Worm (Caenorhabditis elegans): ENCODE results near the gene acs-11.
A peak's percentile ranks its signal among the peaks of the same experiment; 100 is the strongest.

Gene acs-11

DNA sequence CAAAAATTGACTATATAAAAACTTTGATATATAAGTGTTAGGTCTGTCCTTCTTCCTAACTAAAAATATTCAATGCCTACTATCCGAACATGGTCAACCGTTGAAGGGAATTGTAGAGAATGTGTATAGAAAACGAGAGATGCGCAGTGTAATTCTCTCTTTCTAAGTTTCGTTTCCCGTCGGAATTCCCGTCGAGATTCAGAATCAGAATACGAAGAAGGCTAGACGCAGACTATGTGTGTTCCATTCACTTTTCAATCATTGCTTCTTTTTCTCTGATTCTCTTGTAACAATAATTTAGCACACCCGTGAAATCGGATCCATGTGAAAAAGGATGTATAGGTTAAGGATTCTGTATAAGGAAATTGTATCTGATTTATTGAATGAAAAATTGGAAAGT is 7.5 kb upstream of the acs-11 start:
- peak; percentile 10 for TF ChIP-seq nhr-25 (tag; optimal IDR thresholded peaks at IDR 0.05)
- no peak for TF ChIP-seq ceh-82 (tag; optimal IDR thresholded peaks at IDR 0.05)
- peak; percentile 93 for TF ChIP-seq blmp-1 (tag; optimal IDR thresholded peaks at IDR 0.05; ENCODE audit: insufficient read depth)

DNA sequence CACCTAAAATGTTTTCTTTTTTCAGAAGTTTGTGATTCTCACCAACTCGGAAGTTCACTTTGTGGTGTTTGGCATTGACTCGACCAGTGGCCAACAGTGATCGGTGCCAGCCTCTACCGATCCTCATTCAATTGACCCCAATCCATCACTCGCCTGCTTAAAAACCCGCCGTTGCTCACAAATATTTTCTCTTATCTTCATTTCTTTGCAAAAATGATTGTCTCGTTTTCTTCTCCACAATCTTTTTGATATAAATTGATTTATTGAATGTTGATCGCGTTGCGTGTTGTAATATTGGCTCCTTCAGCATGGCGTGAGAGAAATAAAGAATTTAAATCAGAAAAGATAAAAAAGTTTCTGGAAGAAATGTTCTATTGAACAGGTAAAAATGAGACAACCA is 5.4 kb upstream of the acs-11 start:
- no peak for TF ChIP-seq blmp-1 (tag; optimal IDR thresholded peaks at IDR 0.05; ENCODE audit: insufficient read depth)
- TF ChIP-seq F13H6.1 (tag; optimal IDR thresholded peaks at IDR 0.05): peak; percentile 28
- TF ChIP-seq mab-5 (tag; optimal IDR thresholded peaks at IDR 0.05): peak; percentile 30
- TF ChIP-seq R02D3.7 (tag; optimal IDR thresholded peaks at IDR 0.05): no peak
- TF ChIP-seq sma-9 (GFP tag; optimal IDR thresholded peaks at IDR 0.05): peak; percentile 45
- no peak for TF ChIP-seq sma-9 (tag; optimal IDR thresholded peaks at IDR 0.05)
- no peak for TF ChIP-seq nhr-11 (tag; optimal IDR thresholded peaks at IDR 0.05)
- TF ChIP-seq C34F6.9 (tag; optimal IDR thresholded peaks at IDR 0.05): peak; percentile 26
- peak in 1 of 2 experiments; percentile 33 for TF ChIP-seq lsy-2 (tag; optimal IDR thresholded peaks at IDR 0.05)

DNA sequence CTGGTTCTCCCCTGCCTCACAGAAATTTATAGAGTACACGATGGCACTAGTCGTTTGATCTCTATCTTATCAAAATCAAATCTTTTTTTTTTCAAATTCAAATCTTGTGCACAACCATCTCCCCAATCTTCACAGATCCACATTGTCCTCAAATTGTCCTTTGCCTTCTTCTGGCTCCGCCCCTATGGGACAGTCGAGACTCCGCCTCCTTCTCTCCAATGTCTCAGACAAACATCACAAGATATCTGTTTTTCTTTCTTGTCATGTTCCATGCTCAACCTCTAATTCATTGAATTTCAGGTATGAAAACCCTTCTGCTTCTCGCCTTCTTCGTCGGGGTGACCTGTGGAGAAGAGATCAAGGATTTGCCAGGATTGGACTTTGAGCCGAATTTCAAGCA is 4.6 kb upstream of the acs-11 start, which contains the start of gene ctsa-1.1:
Gene ctsa-1.1, plus strand, starts transcription at position 301 of the 400 bp plus-strand sequence.
- TF ChIP-seq nhr-11 (tag; optimal IDR thresholded peaks at IDR 0.05) (no peak), unc-39 (tag; optimal IDR thresholded peaks at IDR 0.05) (no peak), elt-3 (tag; optimal IDR thresholded peaks at IDR 0.05) (no peak), zag-1 (tag; optimal IDR thresholded peaks at IDR 0.05) (no peak)

DNA sequence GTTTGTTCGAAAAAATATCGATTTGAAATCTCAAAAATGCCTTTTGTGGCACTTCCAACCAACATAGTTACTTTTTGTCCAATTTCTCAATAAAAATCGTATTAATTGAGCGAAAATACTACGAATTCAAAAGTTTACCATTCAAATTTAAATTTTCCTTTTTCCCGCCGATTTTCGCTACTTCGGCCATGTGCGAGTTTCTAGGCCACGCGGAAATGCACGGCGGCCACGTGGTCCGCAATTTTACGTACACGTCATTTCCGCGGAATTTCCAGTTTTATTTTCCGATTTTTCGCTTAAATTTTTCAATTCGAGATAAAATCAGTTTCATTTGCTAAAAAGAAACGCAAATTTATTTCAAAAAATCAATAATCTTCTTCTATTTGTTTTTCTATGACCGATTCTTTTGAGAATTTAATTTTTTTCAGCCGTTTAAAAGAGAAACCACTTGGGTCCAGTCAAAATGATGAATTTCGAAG is 1.9 kb upstream of the acs-11 start, which contains the start of gene eas-1:
Gene eas-1, plus strand, starts transcription at position 429 of the 479 bp plus-strand sequence.
- TF ChIP-seq unc-62 (GFP tag; optimal IDR thresholded peaks at IDR 0.05): no peak
- peak; percentile 86 for TF ChIP-seq C34F6.9 (tag; optimal IDR thresholded peaks at IDR 0.05)
- TF ChIP-seq nhr-23 (tag; optimal IDR thresholded peaks at IDR 0.05): no peak
- TF ChIP-seq nhr-21 (tag; optimal IDR thresholded peaks at IDR 0.05): peak; percentile 60
- peak; percentile 14 for TF ChIP-seq blmp-1 (tag; optimal IDR thresholded peaks at IDR 0.05; ENCODE audit: insufficient read depth)
- no peak for TF ChIP-seq mbf-1 (tag; optimal IDR thresholded peaks at IDR 0.05)
- TF ChIP-seq mab-5 (tag; optimal IDR thresholded peaks at IDR 0.05): peak; percentile 35
- TF ChIP-seq nhr-129 (tag; optimal IDR thresholded peaks at IDR 0.05): peak; percentile 28
- peak; percentile 75 for TF ChIP-seq sma-3 (GFP tag; optimal IDR thresholded peaks at IDR 0.05)
- peak; percentile 40 for TF ChIP-seq fos-1 (tag; optimal IDR thresholded peaks at IDR 0.05)
- TF ChIP-seq lin-11 (tag; optimal IDR thresholded peaks at IDR 0.05): peak; percentile 41
- TF ChIP-seq sma-9 (GFP tag; optimal IDR thresholded peaks at IDR 0.05): peak; percentile 87
- TF ChIP-seq sma-9 (tag; optimal IDR thresholded peaks at IDR 0.05): no peak
- peak; percentile 58 for TF ChIP-seq lin-13 (GFP tag; optimal IDR thresholded peaks at IDR 0.05)
- peak; percentile 84 for TF ChIP-seq unc-55 (GFP tag; optimal IDR thresholded peaks at IDR 0.05)
- TF ChIP-seq ztf-1 (GFP tag; conservative IDR thresholded peaks at IDR 0.05): no peak
- peak; percentile 65 for TF ChIP-seq F13H6.1 (tag; optimal IDR thresholded peaks at IDR 0.05)
- no peak for TF ChIP-seq Y55F3AM.14 (GFP tag; optimal IDR thresholded peaks at IDR 0.05)
- TF ChIP-seq crh-2 (tag; optimal IDR thresholded peaks at IDR 0.05): peak; percentile 95
- no peak for TF ChIP-seq nhr-10 (tag; optimal IDR thresholded peaks at IDR 0.05)
- TF ChIP-seq mdl-1 (tag; optimal IDR thresholded peaks at IDR 0.05): peak; percentile 73 to 88
- peak; percentile 27 for TF ChIP-seq ZK546.5 (tag; optimal IDR thresholded peaks at IDR 0.05)
- peak; percentile 39 for TF ChIP-seq sem-4 (tag; optimal IDR thresholded peaks at IDR 0.05)
- peak; percentile 75 for TF ChIP-seq nhr-25 (tag; optimal IDR thresholded peaks at IDR 0.05)
- no peak for TF ChIP-seq ceh-16 (tag; optimal IDR thresholded peaks at IDR 0.05)
- peak; percentile 32 for TF ChIP-seq skn-1 (tag; optimal IDR thresholded peaks at IDR 0.05)
- no peak for TF ChIP-seq R02D3.7 (tag; optimal IDR thresholded peaks at IDR 0.05)
- no peak for TF ChIP-seq peb-1 (tag; optimal IDR thresholded peaks at IDR 0.05)
- TF ChIP-seq lsy-2 (tag; optimal IDR thresholded peaks at IDR 0.05): peak; percentile 74 to 90
- peak; percentile 28 for TF ChIP-seq snpc-4 (tag; optimal IDR thresholded peaks at IDR 0.05)
- TF ChIP-seq ztf-11 (tag; optimal IDR thresholded peaks at IDR 0.05): no peak
- TF ChIP-seq elt-3 (tag; optimal IDR thresholded peaks at IDR 0.05): no peak
- TF ChIP-seq nhr-237 (tag; optimal IDR thresholded peaks at IDR 0.05): no peak
- no peak for TF ChIP-seq ztf-4 (tag; optimal IDR thresholded peaks at IDR 0.05)
- TF ChIP-seq gmeb-1 (tag; optimal IDR thresholded peaks at IDR 0.05): peak; percentile 95
